Worm (Caenorhabditis elegans) whole organism, young adult: ENCODE data around the gene gcna-1.

ENCODE experiments used
- B0261.1 ChIP-seq: sonication (generic microtip); optimal IDR thresholded peaks from 2 replicates; lab custom pipeline; 2016; ENCODE audit warnings: mild to moderate bottlenecking, missing genetic modification characterization, moderate library complexity, missing compliant biosample characterization
- B0336.3 ChIP-seq: fragments of 200-800 bp; sonication (Bioruptor generic); IDR thresholded peaks from 2 replicates; pipeline ENCODE4 v1.3.6; 2022; ENCODE audit warnings: missing genetic modification characterization, missing compliant biosample characterization
- D2030.7 ChIP-seq: fragments of 200-800 bp; sonication (Bioruptor generic); IDR thresholded peaks from 2 replicates; pipeline ENCODE4 v1.3.6; 2022; ENCODE audit warnings: missing genetic modification reagents, missing genetic modification characterization, missing compliant biosample characterization
- F10E7.11 ChIP-seq: sonication (generic microtip); optimal IDR thresholded peaks from 2 replicates; lab custom pipeline; 2017; ENCODE audit warnings: mild to moderate bottlenecking, missing genetic modification characterization, moderate library complexity, missing compliant biosample characterization
- F37B4.10 ChIP-seq: fragments of 200-800 bp; sonication (Bioruptor generic); IDR thresholded peaks from 2 replicates; pipeline ENCODE4 v1.3.6; 2022; ENCODE audit warnings: missing genetic modification characterization, missing compliant biosample characterization
- F39B2.1 ChIP-seq: fragments of 200-800 bp; sonication (Bioruptor generic); IDR thresholded peaks from 2 replicates; pipeline ENCODE4 v1.3.6; 2022; ENCODE audit warnings: missing genetic modification reagents, missing genetic modification characterization, missing compliant biosample characterization
- F52B5.7 ChIP-seq: sonication (generic microtip); optimal IDR thresholded peaks from 2 replicates; lab custom pipeline; 2016; ENCODE audit warnings: mild to moderate bottlenecking, missing genetic modification characterization, missing compliant biosample characterization
- Y67H2A.10 ChIP-seq: fragments of 200-800 bp; sonication (Bioruptor generic); conservative IDR thresholded peaks from 2 replicates; pipeline ENCODE4 v1.3.6; 2022; ENCODE audit warnings: missing genetic modification reagents, missing genetic modification characterization, missing compliant biosample characterization
- Y95B8A.8 ChIP-seq: fragments of 200-800 bp; sonication (Bioruptor generic); IDR thresholded peaks from 2 replicates; pipeline ENCODE4 v1.3.6; 2022; ENCODE audit warnings: missing genetic modification reagents, missing genetic modification characterization, missing compliant biosample characterization
- ZK185.1 ChIP-seq: sonication (generic microtip); optimal IDR thresholded peaks from 2 replicates; lab custom pipeline; 2016; ENCODE audit warnings: mild to moderate bottlenecking, missing genetic modification characterization, missing compliant biosample characterization; ENCODE audit not compliant: poor library complexity, severe bottlenecking
- attf-3 ChIP-seq: fragments of 200-800 bp; sonication (Bioruptor generic); conservative IDR thresholded peaks from 2 replicates; pipeline ENCODE4 v1.3.6; 2022; ENCODE audit warnings: missing genetic modification reagents, missing genetic modification characterization, missing compliant biosample characterization
- ccch-3 ChIP-seq: fragments of 200-800 bp; sonication (Bioruptor generic); optimal IDR thresholded peaks from 2 replicates; lab custom pipeline; 2018; ENCODE audit warnings: mild to moderate bottlenecking, missing genetic modification characterization, missing compliant biosample characterization
- ceh-91 ChIP-seq: fragments of 200-800 bp; sonication (Bioruptor generic); IDR thresholded peaks from 2 replicates; pipeline ENCODE4 v1.3.6; 2022; ENCODE audit warnings: missing genetic modification reagents, missing genetic modification characterization, missing compliant biosample characterization
- dox-1 ChIP-seq: fragments of 200-800 bp; sonication (Bioruptor generic); IDR thresholded peaks from 2 replicates; pipeline ENCODE4 v1.3.6; 2022; ENCODE audit warnings: missing genetic modification reagents, missing genetic modification characterization, missing compliant biosample characterization
- dpff-1 ChIP-seq: sonication (generic microtip); optimal IDR thresholded peaks from 2 replicates; lab custom pipeline; 2017; ENCODE audit warnings: mild to moderate bottlenecking, missing genetic modification characterization, missing compliant biosample characterization
- ekl-4 ChIP-seq: fragments of 200-800 bp; sonication (Bioruptor generic); IDR thresholded peaks from 2 replicates; pipeline ENCODE4 v1.3.6; 2022; ENCODE audit warnings: missing genetic modification reagents, missing genetic modification characterization, missing compliant biosample characterization
- fkh-3 ChIP-seq: sonication (generic microtip); optimal IDR thresholded peaks from 2 replicates; lab custom pipeline; 2016; ENCODE audit warnings: mild to moderate bottlenecking, missing genetic modification characterization, missing compliant biosample characterization
- gei-17 ChIP-seq: fragments of 200-800 bp; sonication (Bioruptor generic); optimal IDR thresholded peaks from 2 replicates; lab custom pipeline; 2018; ENCODE audit warnings: mild to moderate bottlenecking, missing genetic modification characterization, missing compliant biosample characterization
- him-1 ChIP-seq: sonication (generic microtip); optimal IDR thresholded peaks from 2 replicates; lab custom pipeline; 2016; ENCODE audit warnings: missing genotype, missing genetic modification reagents, missing genetic modification characterization, missing compliant biosample characterization
- hmg-20 ChIP-seq: fragments of 200-800 bp; sonication (Bioruptor generic); IDR thresholded peaks from 2 replicates; pipeline ENCODE4 v1.3.6; 2022; ENCODE audit warnings: missing genetic modification reagents, missing genetic modification characterization, missing compliant biosample characterization
- madf-10 ChIP-seq: sonication (generic microtip); optimal IDR thresholded peaks from 2 replicates; lab custom pipeline; 2016; ENCODE audit warnings: mild to moderate bottlenecking, missing genetic modification characterization, missing compliant biosample characterization
- nfya-1 ChIP-seq: sonication (generic microtip); optimal IDR thresholded peaks from 2 replicates; lab custom pipeline; 2017; ENCODE audit warnings: antibody characterized with exemption, missing compliant biosample characterization, missing genetic modification characterization, borderline replicate concordance; ENCODE audit not compliant: insufficient read depth
- nfyb-1 ChIP-seq: fragments of 200-800 bp; sonication (Bioruptor generic); IDR thresholded peaks from 2 replicates; pipeline ENCODE4 v1.3.6; 2022; ENCODE audit warnings: missing genetic modification reagents, missing genetic modification characterization, missing compliant biosample characterization
- nhr-179 ChIP-seq: sonication (generic microtip); optimal IDR thresholded peaks from 2 replicates; lab custom pipeline; 2016; ENCODE audit warnings: mild to moderate bottlenecking, missing genetic modification characterization, missing compliant biosample characterization
- nhr-27 ChIP-seq: fragments of 200-800 bp; sonication (Bioruptor generic); optimal IDR thresholded peaks from 2 replicates; lab custom pipeline; 2018; ENCODE audit warnings: mild to moderate bottlenecking, missing genetic modification characterization, moderate library complexity, missing compliant biosample characterization
- nhr-80 ChIP-seq: sonication (generic microtip); optimal IDR thresholded peaks from 2 replicates; lab custom pipeline; 2016; ENCODE audit warnings: missing genetic modification characterization, missing compliant biosample characterization
- rpc-1 ChIP-seq, 2 experiments: fragments of 150-350 bp in 1 of 2; sonication (generic microtip) in 1 of 2; optimal IDR thresholded peaks; 2 replicates each; lab custom pipeline; 2014 to 2018; ENCODE audit warnings: missing biosample characterization in 1 of 2, missing genetic modification characterization in 1 of 2, missing genetic modification reagents in 1 of 2, missing genotype in 1 of 2
- sea-2 ChIP-seq: fragments of 200-800 bp; sonication (Bioruptor generic); IDR thresholded peaks from 2 replicates; pipeline ENCODE4 v1.3.6; 2022; ENCODE audit warnings: missing genetic modification characterization, missing compliant biosample characterization
- snpc-1.1 ChIP-seq: sonication (generic microtip); optimal IDR thresholded peaks from 2 replicates; lab custom pipeline; 2017; ENCODE audit warnings: missing genetic modification characterization, mild to moderate bottlenecking, missing compliant biosample characterization, antibody characterized with exemption, moderate library complexity, missing genotype, missing genetic modification reagents; ENCODE audit not compliant: insufficient read depth
- snpc-4 ChIP-seq, 5 experiments: fragments of 150-350 bp in 1 of 5; sonication (generic microtip) in 4 of 5; optimal IDR thresholded peaks; 2 replicates each; lab custom pipeline; 2014 to 2018; ENCODE audit warnings: missing genetic modification characterization in 5 of 5, missing biosample characterization in 3 of 5, antibody characterized with exemption in 2 of 5, mild to moderate bottlenecking in 2 of 5, missing compliant biosample characterization in 2 of 5, missing genotype in 2 of 5, moderate library complexity in 2 of 5, missing genetic modification reagents in 1 of 5
- sptf-2 ChIP-seq: fragments of 200-800 bp; sonication (Bioruptor generic); optimal IDR thresholded peaks from 2 replicates; lab custom pipeline; 2018; ENCODE audit warnings: mild to moderate bottlenecking, missing genetic modification characterization, missing compliant biosample characterization
- tbx-9 ChIP-seq: sonication (generic microtip); optimal IDR thresholded peaks from 2 replicates; lab custom pipeline; 2016; ENCODE audit warnings: borderline replicate concordance, missing genetic modification characterization, inconsistent platforms, missing compliant biosample characterization
- unc-62 ChIP-seq: fragments of 150-350 bp; optimal IDR thresholded peaks from 2 replicates; lab custom pipeline; 2014; ENCODE audit warnings: missing biosample characterization, missing genetic modification reagents, missing genetic modification characterization
- ztf-22 ChIP-seq: fragments of 200-800 bp; sonication (Bioruptor generic); optimal IDR thresholded peaks from 2 replicates; lab custom pipeline; 2018; ENCODE audit warnings: mild to moderate bottlenecking, missing genetic modification characterization, moderate library complexity, missing compliant biosample characterization

Gene gcna-1

ce11 chrIII:5967640-5968039 lies 41.2 kb downstream of the gcna-1 start:
- TF ChIP-seq gei-17 (GFP tag; lab: Kevin White, UChicago) (no peak), ekl-4 (GFP tag; lab: Robert Waterston, UW) (no peak), madf-10 (tag; lab: Kevin White, UChicago) (no peak), F10E7.11 (tag; lab: Kevin White, UChicago) (no peak), ZK185.1 (tag; lab: Kevin White, UChicago) (no peak), snpc-1.1 (tag; lab: Kevin White, UChicago) (no peak), nfyb-1 (GFP tag; lab: Robert Waterston, UW) (no peak), nhr-179 (tag; lab: Kevin White, UChicago) (no peak), dpff-1 (tag; lab: Kevin White, UChicago) (no peak), B0336.3 (GFP tag; lab: Robert Waterston, UW) (no peak), sea-2 (GFP tag; lab: Robert Waterston, UW) (no peak), nfya-1 (tag; lab: Kevin White, UChicago) (no peak), sptf-2 (GFP tag; lab: Kevin White, UChicago) (no peak), F52B5.7 (no peak), nhr-80 (tag; lab: Kevin White, UChicago) (no peak), tbx-9 (tag; lab: Kevin White, UChicago) (no peak), B0261.1 (tag; lab: Kevin White, UChicago) (no peak)

ce11 chrIII:5965839-5966463 lies 42.9 kb downstream of the gcna-1 start, which contains the start of gene dct-6:
TSS of gene dct-6 (plus strand) at chrIII:5966413.
- TF ChIP-seq unc-62 (GFP tag; lab: Kevin White, UChicago) (no peak), sea-2 (GFP tag; lab: Robert Waterston, UW) (no peak), Y95B8A.8 (GFP tag; lab: Robert Waterston, UW) (no peak), dox-1 (no peak), ceh-91 (no peak), nhr-80 (tag; lab: Kevin White, UChicago) (peak; percentile 41), Y67H2A.10 (GFP tag; lab: Robert Waterston, UW) (no peak), fkh-3 (no peak)

ce11 chrIII:5965368-5965767 lies 43.5 kb downstream of the gcna-1 start:
- no peak for TF ChIP-seq him-1 (tag; lab: Kevin White, UChicago)
- no peak for TF ChIP-seq rpc-1 (optimal IDR thresholded peaks at IDR 0.05; lab: Kevin White, UChicago)
- no peak for TF ChIP-seq rpc-1 (tag; optimal IDR thresholded peaks at IDR 0.05; lab: Kevin White, UChicago)
- no peak for TF ChIP-seq madf-10 (tag; lab: Kevin White, UChicago)
- TF ChIP-seq D2030.7 (GFP tag; lab: Robert Waterston, UW) = no peak
- no peak for TF ChIP-seq nhr-179 (tag; lab: Kevin White, UChicago)
- TF ChIP-seq nhr-27 = no peak
- no peak for TF ChIP-seq F37B4.10
- no peak for TF ChIP-seq F39B2.1 (GFP tag; lab: Robert Waterston, UW)
- no peak for TF ChIP-seq Y95B8A.8 (GFP tag; lab: Robert Waterston, UW)
- no peak for TF ChIP-seq ccch-3 (GFP tag; lab: Kevin White, UChicago)
- no peak for TF ChIP-seq attf-3 (GFP tag; lab: Robert Waterston, UW)
- no peak for TF ChIP-seq dpff-1 (tag; lab: Kevin White, UChicago)
- TF ChIP-seq unc-62 (GFP tag; lab: Kevin White, UChicago) = no peak
- TF ChIP-seq snpc-4 (GFP tag; optimal IDR thresholded peaks at IDR 0.05; lab: Kevin White, UChicago) = no peak
- no peak for TF ChIP-seq snpc-4 (tag; optimal IDR thresholded peaks at IDR 0.05; lab: Kevin White, UChicago)
- no peak for TF ChIP-seq F52B5.7
- no peak for TF ChIP-seq ceh-91
- TF ChIP-seq ztf-22 = no peak
- TF ChIP-seq hmg-20 (GFP tag; lab: Robert Waterston, UW) = no peak
